Worm (Caenorhabditis elegans) whole organism, L4/young adult: Measurements from ENCODE around the gene B0393.4.

Source experiments
- W03F9.2 ChIP-seq: fragments of 150-350 bp; optimal IDR thresholded peaks from 2 replicates; lab custom pipeline; 2014; ENCODE audit warnings: missing biosample characterization, missing genetic modification characterization
- dao-5 ChIP-seq: sonication (generic microtip); optimal IDR thresholded peaks from 2 replicates; lab custom pipeline; 2016; ENCODE audit warnings: missing genotype, missing genetic modification characterization, moderate library complexity, missing compliant biosample characterization
- him-1 ChIP-seq: sonication (generic microtip); optimal IDR thresholded peaks from 2 replicates; lab custom pipeline; 2016; ENCODE audit warnings: missing genotype, missing genetic modification reagents, missing genetic modification characterization, missing compliant biosample characterization

ce11 chrIII:4785714-4786113 lies 22.3 kb upstream of the B0393.4 start, which contains the start of gene mel-28:
- TF ChIP-seq W03F9.2 (tag; lab: Kevin White, UChicago) (no peak), him-1 (no peak), dao-5 (tag; lab: Kevin White, UChicago) (no peak)
